Fruit fly (Drosophila melanogaster) whole organism, embryonic: ENCODE measurements around the gene CG12818.

Source experiments
- Ada2b ChIP-seq: fragments of 200-800 bp; sonication (Bioruptor generic); IDR thresholded peaks from 2 replicates; pipeline ENCODE4 v1.3.6; 2022; ENCODE audit warnings: missing biosample characterization, missing genetic modification characterization
- Atf-2 ChIP-seq: fragments of 200-800 bp; sonication (Bioruptor generic); optimal IDR thresholded peaks from 2 replicates; lab custom pipeline; 2016; ENCODE audit warnings: missing biosample characterization, missing genetic modification characterization
- Blimp-1 ChIP-seq: fragments of 200-800 bp; sonication (Bioruptor generic); optimal IDR thresholded peaks from 3 replicates; lab custom pipeline; 2018; ENCODE audit warnings: missing biosample characterization, missing genetic modification characterization, mild to moderate bottlenecking, moderate library complexity, missing genetic modification reagents
- CG10654 ChIP-seq: fragments of 200-800 bp; sonication (Bioruptor generic); optimal IDR thresholded peaks from 2 replicates; lab custom pipeline; 2016; ENCODE audit warnings: missing biosample characterization, missing genetic modification characterization
- CG12942 ChIP-seq: fragments of 200-800 bp; sonication (Bioruptor generic); optimal IDR thresholded peaks from 3 replicates; lab custom pipeline; 2016; ENCODE audit warnings: missing biosample characterization, missing genetic modification characterization
- CG14014 ChIP-seq: fragments of 200-800 bp; sonication (Bioruptor generic); IDR thresholded peaks from 2 replicates; pipeline ENCODE4 v1.3.6; 2022; ENCODE audit warnings: missing biosample characterization, missing genetic modification characterization
- CG14710 ChIP-seq: fragments of 200-800 bp; sonication (Bioruptor generic); optimal IDR thresholded peaks from 3 replicates; lab custom pipeline; 2019; ENCODE audit warnings: missing biosample characterization, mild to moderate bottlenecking, missing genetic modification characterization, moderate library complexity
- CG16815 ChIP-seq: fragments of 200-800 bp; sonication (Bioruptor generic); optimal IDR thresholded peaks from 3 replicates; lab custom pipeline; 2017; ENCODE audit warnings: missing biosample characterization, mild to moderate bottlenecking, missing genetic modification characterization
- CG17612 ChIP-seq: fragments of 200-800 bp; sonication (Bioruptor generic); IDR thresholded peaks from 2 replicates; pipeline ENCODE4 v1.3.6; 2022; ENCODE audit warnings: missing biosample characterization, missing genetic modification characterization
- CG18599 ChIP-seq: fragments of 200-800 bp; sonication (Bioruptor generic); optimal IDR thresholded peaks from 3 replicates; lab custom pipeline; 2017; ENCODE audit warnings: missing biosample characterization, missing genetic modification characterization, mild to moderate bottlenecking, moderate library complexity, missing genetic modification reagents
- CG2678 ChIP-seq: fragments of 200-800 bp; sonication (Bioruptor generic); optimal IDR thresholded peaks from 3 replicates; lab custom pipeline; 2019; ENCODE audit warnings: missing biosample characterization, mild to moderate bottlenecking, missing genetic modification characterization, moderate library complexity
- CG3065 ChIP-seq: fragments of 200-800 bp; sonication (Bioruptor generic); optimal IDR thresholded peaks from 2 replicates; lab custom pipeline; 2016; ENCODE audit warnings: missing biosample characterization, missing genetic modification characterization
- CG31224 ChIP-seq: fragments of 200-800 bp; sonication (Bioruptor generic); IDR thresholded peaks from 2 replicates; pipeline ENCODE4 v1.3.6; 2022; ENCODE audit warnings: missing biosample characterization, missing genetic modification characterization
- CG31365 ChIP-seq: fragments of 200-800 bp; sonication (Bioruptor generic); optimal IDR thresholded peaks from 2 replicates; lab custom pipeline; 2018; ENCODE audit warnings: missing biosample characterization, mild to moderate bottlenecking, missing genetic modification characterization
- CG4404 ChIP-seq: fragments of 200-800 bp; sonication (Bioruptor generic); IDR thresholded peaks from 2 replicates; pipeline ENCODE4 v1.3.6; 2022; ENCODE audit warnings: missing biosample characterization, missing genetic modification characterization
- CG7963 ChIP-seq: fragments of 200-800 bp; sonication (Bioruptor generic); IDR thresholded peaks from 3 replicates; pipeline ENCODE4 v1.3.6; 2022; ENCODE audit warnings: missing biosample characterization, missing genetic modification characterization; ENCODE audit not compliant: partially characterized antibody
- CG8765 ChIP-seq: fragments of 200-800 bp; sonication (Bioruptor generic); IDR thresholded peaks from 2 replicates; pipeline ENCODE4 v1.3.6; 2022; ENCODE audit warnings: missing biosample characterization, missing genetic modification characterization
- CG9437 ChIP-seq: fragments of 200-800 bp; sonication (Bioruptor generic); optimal IDR thresholded peaks from 2 replicates; lab custom pipeline; 2018; ENCODE audit warnings: missing biosample characterization, mild to moderate bottlenecking, missing genetic modification characterization
- D19A ChIP-seq: fragments of 200-800 bp; optimal IDR thresholded peaks from 3 replicates; lab custom pipeline; 2019; ENCODE audit warnings: missing biosample characterization, mild to moderate bottlenecking, missing genetic modification characterization, moderate library complexity
- Dad ChIP-seq: fragments of 200-800 bp; sonication (Bioruptor generic); optimal IDR thresholded peaks from 3 replicates; lab custom pipeline; 2016; ENCODE audit warnings: missing biosample characterization, missing genetic modification characterization
- Nf-YC ChIP-seq: fragments of 200-800 bp; optimal IDR thresholded peaks from 3 replicates; lab custom pipeline; 2019; ENCODE audit warnings: missing biosample characterization, mild to moderate bottlenecking, missing genetic modification characterization, moderate library complexity
- NfI ChIP-seq: fragments of 200-800 bp; sonication (Bioruptor generic); optimal IDR thresholded peaks from 3 replicates; lab custom pipeline; 2018; ENCODE audit warnings: missing biosample characterization, mild to moderate bottlenecking, missing genetic modification characterization, moderate library complexity
- Oli ChIP-seq: fragments of 200-800 bp; sonication (Bioruptor generic); optimal IDR thresholded peaks from 2 replicates; lab custom pipeline; 2018; ENCODE audit warnings: missing biosample characterization, mild to moderate bottlenecking, missing genetic modification characterization, moderate library complexity
- Optix ChIP-seq: fragments of 200-800 bp; sonication (Bioruptor generic); IDR thresholded peaks from 3 replicates; pipeline ENCODE4 v1.3.6; 2022; ENCODE audit warnings: missing biosample characterization, missing genetic modification characterization
- Poxn ChIP-seq: fragments of 200-800 bp; sonication (Bioruptor generic); IDR thresholded peaks from 2 replicates; pipeline ENCODE4 v1.3.6; 2022; ENCODE audit warnings: missing biosample characterization, missing genetic modification characterization
- Sox100B ChIP-seq: fragments of 200-800 bp; sonication (Bioruptor generic); optimal IDR thresholded peaks from 3 replicates; lab custom pipeline; 2018; ENCODE audit warnings: missing biosample characterization, mild to moderate bottlenecking, missing genetic modification characterization
- Sox102F ChIP-seq: fragments of 200-800 bp; sonication (Bioruptor generic); optimal IDR thresholded peaks from 2 replicates; lab custom pipeline; 2018; ENCODE audit warnings: missing biosample characterization, mild to moderate bottlenecking, missing genetic modification characterization, moderate library complexity
- Stat92E ChIP-seq, 3 experiments: fragments of >200 bp in 2 of 3; fragments of 200-800 bp in 1 of 3; sonication (Bioruptor generic) in 1 of 3; optimal IDR thresholded peaks; 2 replicates each; lab custom pipeline; 2017 to 2019; ENCODE audit warnings: missing biosample characterization in 3 of 3, missing genetic modification characterization in 3 of 3, mild to moderate bottlenecking in 1 of 3, moderate library complexity in 1 of 3
- TFAM ChIP-seq: fragments of 200-800 bp; sonication (Bioruptor generic); optimal IDR thresholded peaks from 2 replicates; lab custom pipeline; 2017; ENCODE audit warnings: missing biosample characterization, missing genetic modification characterization, inconsistent platforms
- Usf ChIP-seq: fragments of 200-800 bp; sonication (Bioruptor generic); optimal IDR thresholded peaks from 2 replicates; lab custom pipeline; 2017; ENCODE audit warnings: missing genotype, missing biosample characterization, missing genetic modification characterization
- az2 ChIP-seq: fragments of 200-800 bp; sonication (Bioruptor generic); optimal IDR thresholded peaks from 3 replicates; lab custom pipeline; 2016; ENCODE audit warnings: missing biosample characterization, missing genetic modification characterization
- chif ChIP-seq, 2 experiments: fragments of 200-800 bp; sonication (Bioruptor generic); optimal IDR thresholded peaks; 3 replicates each; lab custom pipeline; 2016; ENCODE audit warnings: missing biosample characterization in 2 of 2, missing genetic modification characterization in 2 of 2
- dan ChIP-seq: fragments of 200-800 bp; sonication (Bioruptor generic); IDR thresholded peaks from 2 replicates; pipeline ENCODE4 v1.3.6; 2022; ENCODE audit warnings: missing biosample characterization, missing genetic modification characterization
- dimm ChIP-seq: fragments of 200-800 bp; sonication (Bioruptor generic); IDR thresholded peaks from 2 replicates; pipeline ENCODE4 v1.3.6; 2022; ENCODE audit warnings: missing biosample characterization, missing genetic modification characterization
- dm ChIP-seq: fragments of 200-800 bp; sonication (Bioruptor generic); optimal IDR thresholded peaks from 3 replicates; lab custom pipeline; 2016; ENCODE audit warnings: missing biosample characterization, missing genetic modification characterization
- dmrt11E ChIP-seq: fragments of 200-800 bp; sonication (Bioruptor generic); optimal IDR thresholded peaks from 3 replicates; lab custom pipeline; 2018; ENCODE audit warnings: missing biosample characterization, mild to moderate bottlenecking, missing genetic modification characterization, moderate library complexity
- dmrt99B ChIP-seq: fragments of 200-800 bp; sonication (Bioruptor generic); optimal IDR thresholded peaks from 2 replicates; lab custom pipeline; 2018; ENCODE audit warnings: missing biosample characterization, mild to moderate bottlenecking, missing genetic modification characterization, moderate library complexity
- exex ChIP-seq: fragments of 200-800 bp; sonication (Bioruptor generic); optimal IDR thresholded peaks from 4 replicates; lab custom pipeline; 2018; ENCODE audit warnings: missing biosample characterization, mild to moderate bottlenecking, missing genetic modification characterization, moderate library complexity
- jumu ChIP-seq: fragments of 200-800 bp; sonication (Bioruptor generic); optimal IDR thresholded peaks from 3 replicates; lab custom pipeline; 2016; ENCODE audit warnings: missing biosample characterization, missing genetic modification characterization
- knrl ChIP-seq: fragments of 200-800 bp; sonication (Bioruptor generic); IDR thresholded peaks from 3 replicates; pipeline ENCODE4 v1.3.6; 2022; ENCODE audit warnings: missing biosample characterization, missing genetic modification characterization; ENCODE audit not compliant: partially characterized antibody
- ranshi ChIP-seq: fragments of 200-800 bp; sonication (Bioruptor generic); IDR thresholded peaks from 2 replicates; pipeline ENCODE4 v1.3.6; 2022; ENCODE audit warnings: missing biosample characterization, missing genetic modification characterization
- sd ChIP-seq: fragments of 200-800 bp; sonication (Bioruptor generic); optimal IDR thresholded peaks from 3 replicates; lab custom pipeline; 2018; ENCODE audit warnings: missing biosample characterization, mild to moderate bottlenecking, missing genetic modification characterization, moderate library complexity
- sens-2 ChIP-seq: fragments of 200-800 bp; sonication (Bioruptor generic); IDR thresholded peaks from 2 replicates; pipeline ENCODE4 v1.3.6; 2022; ENCODE audit warnings: missing biosample characterization, missing genetic modification characterization
- sima ChIP-seq: fragments of 200-800 bp; sonication (Bioruptor generic); optimal IDR thresholded peaks from 2 replicates; lab custom pipeline; 2016; ENCODE audit warnings: missing biosample characterization, missing genetic modification characterization
- sob ChIP-seq: fragments of 200-800 bp; sonication (Bioruptor generic); IDR thresholded peaks from 2 replicates; pipeline ENCODE4 v1.3.6; 2022; ENCODE audit warnings: missing biosample characterization, missing genetic modification characterization
- stc ChIP-seq: fragments of 200-800 bp; sonication (Bioruptor generic); IDR thresholded peaks from 2 replicates; pipeline ENCODE4 v1.3.6; 2022; ENCODE audit warnings: missing biosample characterization, missing genetic modification characterization
- trem ChIP-seq: fragments of 200-800 bp; optimal IDR thresholded peaks from 3 replicates; lab custom pipeline; 2019; ENCODE audit warnings: missing biosample characterization, mild to moderate bottlenecking, missing genetic modification characterization, moderate library complexity
- vvl ChIP-seq: fragments of 200-800 bp; sonication (Bioruptor generic); IDR thresholded peaks from 2 replicates; pipeline ENCODE4 v1.3.6; 2022; ENCODE audit warnings: missing biosample characterization, missing genetic modification characterization
- zen ChIP-seq: fragments of 200-800 bp; sonication (Bioruptor generic); optimal IDR thresholded peaks from 3 replicates; lab custom pipeline; 2018; ENCODE audit warnings: missing biosample characterization, mild to moderate bottlenecking, missing genetic modification characterization, moderate library complexity
- zf30C ChIP-seq: fragments of 200-800 bp; sonication (Bioruptor generic); optimal IDR thresholded peaks from 3 replicates; lab custom pipeline; 2018; ENCODE audit warnings: missing biosample characterization, mild to moderate bottlenecking, missing genetic modification characterization

The CG12818 gene

dm6 chr3R:10353932-10354703 lies 22.7 kb downstream of the CG12818 start (continued):
- TF ChIP-seq dan (GFP tag; lab: Robert Waterston, UW) (no peak), CG8765 (GFP tag; lab: Robert Waterston, UW) (no peak), Ada2b (GFP tag; lab: Robert Waterston, UW) (no peak), NfI (GFP tag; lab: Kevin White, UChicago) (no peak), sob (GFP tag; lab: Robert Waterston, UW) (no peak), D19A (tag; lab: Kevin White, UChicago) (peak; percentile 35), zf30C (GFP tag; lab: Kevin White, UChicago) (no peak), Atf-2 (no peak), CG18599 (GFP tag; lab: Kevin White, UChicago) (peak; percentile 43), sens-2 (no peak), Blimp-1 (GFP tag; lab: Kevin White, UChicago) (peak; percentile 40), Poxn (GFP tag; lab: Robert Waterston, UW) (no peak), Oli (tag; lab: Kevin White, UChicago) (peak; percentile 40), sima (GFP tag; lab: Kevin White, UChicago) (no peak), Nf-YC (no peak), zen (tag; lab: Kevin White, UChicago) (peak; percentile 29), stc (GFP tag; lab: Robert Waterston, UW) (no peak), ranshi (GFP tag; lab: Robert Waterston, UW) (no peak), dm (GFP tag; lab: Kevin White, UChicago) (no peak), Dad (GFP tag; lab: Kevin White, UChicago) (no peak), CG31224 (GFP tag; lab: Robert Waterston, UW) (no peak), CG2678 (peak; percentile 52), Optix (GFP tag; lab: Robert Waterston, UW) (no peak), chif (GFP tag; optimal IDR thresholded peaks at IDR 0.05; lab: Kevin White, UChicago) (peak in 1 of 2 experiments; percentile 21), CG4404 (GFP tag; lab: Robert Waterston, UW) (no peak), CG14014 (GFP tag; lab: Robert Waterston, UW) (no peak), CG17612 (GFP tag; lab: Robert Waterston, UW) (no peak), vvl (no peak), jumu (GFP tag; lab: Kevin White, UChicago) (no peak), CG9437 (GFP tag; lab: Kevin White, UChicago) (peak; percentile 19), CG31365 (tag; lab: Kevin White, UChicago) (no peak), CG10654 (GFP tag; lab: Kevin White, UChicago) (no peak), dmrt99B (tag; lab: Kevin White, UChicago) (peak; percentile 54), CG12942 (GFP tag; lab: Kevin White, UChicago) (no peak), sd (tag; lab: Kevin White, UChicago) (peak; percentile 9), CG7963 (GFP tag; lab: Robert Waterston, UW) (no peak), Sox100B (GFP tag; lab: Kevin White, UChicago) (peak; percentile 29), dmrt11E (tag; lab: Kevin White, UChicago) (peak; percentile 82), dimm (no peak), Usf (GFP tag; lab: Kevin White, UChicago) (no peak), Stat92E (GFP tag; optimal IDR thresholded peaks at IDR 0.05; lab: Kevin White, UChicago) (no peak), CG16815 (GFP tag; lab: Kevin White, UChicago) (peak; percentile 51), trem (tag; lab: Kevin White, UChicago) (peak; percentile 45), Sox102F (GFP tag; lab: Kevin White, UChicago) (peak; percentile 12), exex (no peak), CG14710 (tag; lab: Kevin White, UChicago) (peak; percentile 63), knrl (GFP tag; lab: Robert Waterston, UW) (no peak), az2 (peak; percentile 43), TFAM (GFP tag; lab: Kevin White, UChicago) (no peak), CG3065 (GFP tag; lab: Kevin White, UChicago) (no peak)
